Worm (Caenorhabditis elegans) whole organism, midembryonic: ENCODE data around the gene H05C05.4.

Experiments used
- T22C8.4 ChIP-seq: fragments of 200-800 bp; sonication (Bioruptor generic); IDR thresholded peaks from 2 replicates; pipeline ENCODE4 v1.3.6; 2022; ENCODE audit warnings: missing genetic modification characterization, missing compliant biosample characterization
- klf-2 ChIP-seq: fragments of 200-800 bp; sonication (Bioruptor generic); conservative IDR thresholded peaks from 2 replicates; pipeline ENCODE4 v1.3.6; 2022; ENCODE audit warnings: missing genetic modification reagents, missing genetic modification characterization, missing compliant biosample characterization
- ref-1 ChIP-seq: fragments of 200-800 bp; sonication (Bioruptor generic); conservative IDR thresholded peaks from 2 replicates; pipeline ENCODE4 v1.3.6; 2022; ENCODE audit warnings: missing genetic modification reagents, missing genetic modification characterization, missing compliant biosample characterization
- tab-1 ChIP-seq: fragments of 200-800 bp; sonication (Bioruptor generic); IDR thresholded peaks from 2 replicates; pipeline ENCODE4 v1.3.6; 2022; ENCODE audit warnings: missing genetic modification characterization, missing compliant biosample characterization
- ztf-23 ChIP-seq: fragments of 200-800 bp; sonication (Bioruptor generic); IDR thresholded peaks from 2 replicates; pipeline ENCODE4 v1.3.6; 2022; ENCODE audit warnings: missing genetic modification reagents, missing genetic modification characterization, missing compliant biosample characterization

ce11 chrIII:2937780-2938179 is 8.2 kb downstream of the H05C05.4 start:
- TF ChIP-seq T22C8.4: no peak
- no peak for TF ChIP-seq ref-1 (GFP tag; lab: Robert Waterston, UW)
- TF ChIP-seq klf-2: no peak
- no peak for TF ChIP-seq tab-1 (GFP tag; lab: Robert Waterston, UW)
- no peak for TF ChIP-seq ztf-23 (GFP tag; lab: Robert Waterston, UW)
